Fruit fly (Drosophila melanogaster) whole organism, embryonic: Measurements from ENCODE around the gene CG33640.

ENCODE experiments used
- ATbp ChIP-seq: fragments of 200-800 bp; sonication (Bioruptor generic); optimal IDR thresholded peaks from 2 replicates; lab custom pipeline; 2017; ENCODE audit warnings: missing biosample characterization, mild to moderate bottlenecking, missing genetic modification characterization, missing genetic modification reagents
- Adf1 ChIP-seq: fragments of 200-800 bp; sonication (Bioruptor generic); IDR thresholded peaks from 2 replicates; pipeline ENCODE4 v1.3.6; 2022; ENCODE audit warnings: missing biosample characterization, missing genetic modification characterization
- Bdp1 ChIP-seq: fragments of 200-800 bp; sonication (Bioruptor generic); optimal IDR thresholded peaks from 3 replicates; lab custom pipeline; 2016; ENCODE audit warnings: missing biosample characterization, missing genetic modification characterization
- CG11247 ChIP-seq: fragments of 200-800 bp; sonication (Bioruptor generic); IDR thresholded peaks from 2 replicates; pipeline ENCODE4 v1.3.6; 2022; ENCODE audit warnings: missing biosample characterization, missing genetic modification characterization
- CG12071 ChIP-seq: fragments of 200-800 bp; sonication (Bioruptor generic); optimal IDR thresholded peaks from 3 replicates; lab custom pipeline; 2018; ENCODE audit warnings: missing biosample characterization, mild to moderate bottlenecking, missing genetic modification characterization
- CG15269 ChIP-seq: fragments of 200-800 bp; sonication (Bioruptor generic); optimal IDR thresholded peaks from 2 replicates; lab custom pipeline; 2018; ENCODE audit warnings: missing biosample characterization, mild to moderate bottlenecking, missing genetic modification characterization, moderate library complexity
- CG17612 ChIP-seq: fragments of 200-800 bp; sonication (Bioruptor generic); IDR thresholded peaks from 2 replicates; pipeline ENCODE4 v1.3.6; 2022; ENCODE audit warnings: missing biosample characterization, missing genetic modification characterization
- CG18476 ChIP-seq: fragments of 200-800 bp; sonication (Bioruptor generic); optimal IDR thresholded peaks from 2 replicates; lab custom pipeline; 2016; ENCODE audit warnings: missing biosample characterization, mild to moderate bottlenecking, missing genetic modification characterization
- CG31388 ChIP-seq: fragments of 200-800 bp; sonication (Bioruptor generic); optimal IDR thresholded peaks from 2 replicates; lab custom pipeline; 2016; ENCODE audit warnings: missing biosample characterization, missing genetic modification characterization
- CG32767 ChIP-seq: fragments of 200-800 bp; sonication (Bioruptor generic); IDR thresholded peaks from 2 replicates; pipeline ENCODE4 v1.3.6; 2022; ENCODE audit warnings: missing biosample characterization, missing genetic modification characterization
- CG3995 ChIP-seq: fragments of 200-800 bp; sonication (Bioruptor generic); optimal IDR thresholded peaks from 3 replicates; lab custom pipeline; 2016; ENCODE audit warnings: missing biosample characterization, missing genetic modification characterization
- CG4730 ChIP-seq: fragments of 200-800 bp; sonication (Bioruptor generic); IDR thresholded peaks from 2 replicates; pipeline ENCODE4 v1.3.6; 2022; ENCODE audit warnings: missing biosample characterization, missing genetic modification characterization
- CG6254 ChIP-seq: fragments of 200-800 bp; sonication (Bioruptor generic); optimal IDR thresholded peaks from 3 replicates; lab custom pipeline; 2017; ENCODE audit warnings: mild to moderate bottlenecking, missing biosample characterization, missing genetic modification reagents, missing genetic modification characterization
- CG7357 ChIP-seq: fragments of 200-800 bp; sonication (Bioruptor generic); IDR thresholded peaks from 3 replicates; pipeline ENCODE4 v1.3.6; 2022; ENCODE audit warnings: missing biosample characterization, missing genetic modification characterization
- CG7987 ChIP-seq: fragments of 200-800 bp; sonication (Bioruptor generic); optimal IDR thresholded peaks from 2 replicates; lab custom pipeline; 2018; ENCODE audit warnings: missing biosample characterization, mild to moderate bottlenecking, missing genetic modification characterization, moderate library complexity
- CG9817 ChIP-seq: fragments of 200-800 bp; sonication (Bioruptor generic); optimal IDR thresholded peaks from 2 replicates; lab custom pipeline; 2018; ENCODE audit warnings: missing biosample characterization, mild to moderate bottlenecking, missing genetic modification characterization, moderate library complexity
- Camta ChIP-seq: fragments of 200-800 bp; sonication (Bioruptor generic); optimal IDR thresholded peaks from 2 replicates; lab custom pipeline; 2016; ENCODE audit warnings: missing biosample characterization, missing genetic modification characterization
- Dip2 ChIP-seq: fragments of 200-800 bp; sonication (Bioruptor generic); IDR thresholded peaks from 2 replicates; pipeline ENCODE4 v1.3.6; 2022; ENCODE audit warnings: missing biosample characterization, missing genetic modification characterization
- Fer1 ChIP-seq: fragments of 200-800 bp; sonication (Bioruptor generic); optimal IDR thresholded peaks from 2 replicates; lab custom pipeline; 2017; ENCODE audit warnings: missing biosample characterization, mild to moderate bottlenecking, missing genetic modification characterization
- Gug ChIP-seq: fragments of 200-800 bp; sonication (Bioruptor generic); IDR thresholded peaks from 4 replicates; pipeline ENCODE4 v1.3.6; 2022; ENCODE audit warnings: missing biosample characterization, missing genetic modification characterization
- HLH54F ChIP-seq: fragments of 200-800 bp; sonication (Bioruptor generic); optimal IDR thresholded peaks from 3 replicates; lab custom pipeline; 2016; ENCODE audit warnings: missing biosample characterization, missing genetic modification characterization
- Max ChIP-seq: fragments of 200-800 bp; sonication (Bioruptor generic); optimal IDR thresholded peaks from 2 replicates; lab custom pipeline; 2016; ENCODE audit warnings: missing biosample characterization, mild to moderate bottlenecking, missing genetic modification characterization
- Myb ChIP-seq: fragments of 200-800 bp; sonication (Bioruptor generic); optimal IDR thresholded peaks from 2 replicates; lab custom pipeline; 2016; ENCODE audit warnings: missing biosample characterization, missing genetic modification characterization
- Nf-YB ChIP-seq: fragments of 200-800 bp; sonication (Bioruptor generic); optimal IDR thresholded peaks from 3 replicates; lab custom pipeline; 2019; ENCODE audit warnings: missing biosample characterization, mild to moderate bottlenecking, missing genetic modification characterization, moderate library complexity
- NfI ChIP-seq: fragments of 200-800 bp; sonication (Bioruptor generic); optimal IDR thresholded peaks from 3 replicates; lab custom pipeline; 2018; ENCODE audit warnings: missing biosample characterization, mild to moderate bottlenecking, missing genetic modification characterization, moderate library complexity
- Ssrp ChIP-seq: fragments of 200-800 bp; sonication (Bioruptor generic); optimal IDR thresholded peaks from 2 replicates; lab custom pipeline; 2018; ENCODE audit warnings: missing biosample characterization, mild to moderate bottlenecking, missing genetic modification characterization, moderate library complexity
- TFAM ChIP-seq: fragments of 200-800 bp; sonication (Bioruptor generic); optimal IDR thresholded peaks from 2 replicates; lab custom pipeline; 2017; ENCODE audit warnings: missing biosample characterization, missing genetic modification characterization, inconsistent platforms
- Usf ChIP-seq: fragments of 200-800 bp; sonication (Bioruptor generic); optimal IDR thresholded peaks from 2 replicates; lab custom pipeline; 2017; ENCODE audit warnings: missing genotype, missing biosample characterization, missing genetic modification characterization
- amos ChIP-seq: fragments of 200-800 bp; sonication (Bioruptor generic); IDR thresholded peaks from 2 replicates; pipeline ENCODE4 v1.3.6; 2022; ENCODE audit warnings: missing biosample characterization, missing genetic modification characterization; ENCODE audit not compliant: partially characterized antibody
- ash1 ChIP-seq: fragments of 200-800 bp; sonication (Bioruptor generic); optimal IDR thresholded peaks from 2 replicates; lab custom pipeline; 2018; ENCODE audit warnings: missing biosample characterization, mild to moderate bottlenecking, missing genetic modification characterization
- bab2 ChIP-seq: fragments of 200-800 bp; sonication (Bioruptor generic); optimal IDR thresholded peaks from 2 replicates; lab custom pipeline; 2016; ENCODE audit warnings: missing biosample characterization, missing genetic modification characterization
- br ChIP-seq: fragments of >200 bp; optimal IDR thresholded peaks from 2 replicates; lab custom pipeline; 2017
- caup ChIP-seq: fragments of 200-800 bp; sonication (Bioruptor generic); optimal IDR thresholded peaks from 3 replicates; lab custom pipeline; 2017; ENCODE audit warnings: missing biosample characterization, mild to moderate bottlenecking, missing genetic modification characterization, moderate library complexity; ENCODE audit not compliant: severe bottlenecking
- crol ChIP-seq: fragments of 200-800 bp; sonication (Bioruptor generic); IDR thresholded peaks from 2 replicates; pipeline ENCODE4 v1.3.6; 2022; ENCODE audit warnings: missing biosample characterization, missing genetic modification characterization
- dpn ChIP-seq, 2 experiments: fragments of 200-800 bp; sonication (Bioruptor generic); optimal IDR thresholded peaks; 3 replicates each; lab custom pipeline; 2016; ENCODE audit warnings: missing biosample characterization in 2 of 2, missing genetic modification characterization in 2 of 2
- ems ChIP-seq: fragments of 200-800 bp; sonication (Bioruptor generic); optimal IDR thresholded peaks from 3 replicates; lab custom pipeline; 2016; ENCODE audit warnings: missing biosample characterization, missing genetic modification characterization
- ewg ChIP-seq: fragments of 200-800 bp; sonication (Bioruptor generic); optimal IDR thresholded peaks from 3 replicates; lab custom pipeline; 2017; ENCODE audit warnings: mild to moderate bottlenecking, missing biosample characterization, missing genetic modification reagents, missing genetic modification characterization
- grau ChIP-seq: fragments of 200-800 bp; optimal IDR thresholded peaks from 3 replicates; lab custom pipeline; 2019; ENCODE audit warnings: missing biosample characterization, mild to moderate bottlenecking, missing genetic modification characterization, moderate library complexity
- lola ChIP-seq, 3 experiments: fragments of >200 bp in 2 of 3; fragments of 200-800 bp in 1 of 3; sonication (Bioruptor generic) in 1 of 3; optimal IDR thresholded peaks; 2 replicates each; lab custom pipeline; 2017 to 2019; ENCODE audit warnings: missing biosample characterization in 3 of 3, missing genetic modification characterization in 3 of 3, mild to moderate bottlenecking in 1 of 3, moderate library complexity in 1 of 3
- mam ChIP-seq: fragments of 200-800 bp; sonication (Bioruptor generic); optimal IDR thresholded peaks from 3 replicates; lab custom pipeline; 2016; ENCODE audit warnings: missing biosample characterization, missing genetic modification characterization
- mld ChIP-seq: fragments of 200-800 bp; sonication (Bioruptor generic); IDR thresholded peaks from 3 replicates; pipeline ENCODE4 v1.3.6; 2022; ENCODE audit warnings: missing biosample characterization, missing genetic modification characterization; ENCODE audit not compliant: partially characterized antibody
- nerfin-2 ChIP-seq: fragments of 200-800 bp; sonication (Bioruptor generic); IDR thresholded peaks from 2 replicates; pipeline ENCODE4 v1.3.6; 2022; ENCODE audit warnings: missing biosample characterization, missing genetic modification characterization; ENCODE audit not compliant: partially characterized antibody
- phol ChIP-seq: fragments of 200-800 bp; sonication (Bioruptor generic); optimal IDR thresholded peaks from 3 replicates; lab custom pipeline; 2018; ENCODE audit warnings: missing biosample characterization, mild to moderate bottlenecking, missing genetic modification characterization, moderate library complexity
- ssp ChIP-seq: fragments of 200-800 bp; sonication (Bioruptor generic); IDR thresholded peaks from 2 replicates; pipeline ENCODE4 v1.3.6; 2022; ENCODE audit warnings: missing biosample characterization, missing genetic modification characterization
- stc ChIP-seq: fragments of 200-800 bp; sonication (Bioruptor generic); IDR thresholded peaks from 2 replicates; pipeline ENCODE4 v1.3.6; 2022; ENCODE audit warnings: missing biosample characterization, missing genetic modification characterization
- stwl ChIP-seq: fragments of 200-800 bp; sonication (Bioruptor generic); optimal IDR thresholded peaks from 3 replicates; lab custom pipeline; 2018; ENCODE audit warnings: missing biosample characterization, mild to moderate bottlenecking, missing genetic modification characterization, moderate library complexity
- tna ChIP-seq: fragments of 200-800 bp; sonication (Bioruptor generic); IDR thresholded peaks from 2 replicates; pipeline ENCODE4 v1.3.6; 2022; ENCODE audit warnings: missing biosample characterization, missing genetic modification characterization; ENCODE audit not compliant: partially characterized antibody
- usp ChIP-seq: fragments of >200 bp; optimal IDR thresholded peaks from 2 replicates; lab custom pipeline; 2017; ENCODE audit warnings: missing biosample characterization, missing genetic modification characterization
- vnd ChIP-seq: fragments of 200-800 bp; sonication (Bioruptor generic); IDR thresholded peaks from 3 replicates; pipeline ENCODE4 v1.3.6; 2022; ENCODE audit warnings: missing biosample characterization, missing genetic modification characterization; ENCODE audit not compliant: partially characterized antibody

CG33640 gene

dm6 chr2L:13514945-13515687, 12.5 kb upstream of the CG33640 start (continued):
- TF ChIP-seq tna (GFP tag; lab: Robert Waterston, UW) (no peak), br (lab: Kevin White, UChicago) (no peak), CG11247 (peak; percentile 19; the same call in 1 of the 2 replicates), mld (no peak), CG17612 (GFP tag; lab: Robert Waterston, UW) (peak; percentile 71), CG32767 (GFP tag; lab: Robert Waterston, UW) (peak; percentile 72; the same call in 1 of the 2 replicates), Camta (GFP tag; lab: Kevin White, UChicago) (peak; percentile 84), ssp (GFP tag; lab: Robert Waterston, UW) (no peak), CG4730 (GFP tag; lab: Robert Waterston, UW) (peak; percentile 85), Fer1 (GFP tag; lab: Kevin White, UChicago) (peak; percentile 62), nerfin-2 (no peak), ash1 (GFP tag; lab: Kevin White, UChicago) (no peak), grau (peak; percentile 38), Gug (GFP tag; lab: Robert Waterston, UW) (peak; percentile 69), CG9817 (peak; percentile 25), CG7357 (GFP tag; lab: Robert Waterston, UW) (peak; percentile 71), vnd (GFP tag; lab: Robert Waterston, UW) (no peak), CG18476 (GFP tag; lab: Kevin White, UChicago) (peak; percentile 76), ems (peak; percentile 82), crol (no peak), CG31388 (peak; percentile 71), stc (GFP tag; lab: Robert Waterston, UW) (peak; percentile 81), dpn (GFP tag; optimal IDR thresholded peaks at IDR 0.05; lab: Kevin White, UChicago) (peak; percentile 60 to 86), CG7987 (GFP tag; lab: Kevin White, UChicago) (peak; percentile 69), TFAM (no peak), Ssrp (tag; lab: Kevin White, UChicago) (peak; percentile 55), HLH54F (peak; percentile 43), CG6254 (GFP tag; lab: Kevin White, UChicago) (peak; percentile 73), ATbp (GFP tag; lab: Kevin White, UChicago) (peak; percentile 0), Max (GFP tag; lab: Kevin White, UChicago) (peak; percentile 60), CG15269 (tag; lab: Kevin White, UChicago) (peak; percentile 73), stwl (tag; lab: Kevin White, UChicago) (peak; percentile 4), Dip2 (no peak), CG3995 (GFP tag; lab: Kevin White, UChicago) (peak; percentile 29), bab2 (GFP tag; lab: Kevin White, UChicago) (peak; percentile 71), caup (peak; percentile 50), usp (GFP tag; lab: Kevin White, UChicago) (no peak), Myb (GFP tag; lab: Kevin White, UChicago) (peak; percentile 55), Usf (GFP tag; lab: Kevin White, UChicago) (no peak), mam (peak; percentile 80), CG12071 (GFP tag; lab: Kevin White, UChicago) (peak; percentile 80), NfI (GFP tag; lab: Kevin White, UChicago) (peak; percentile 35), amos (no peak), ewg (GFP tag; lab: Kevin White, UChicago) (peak; percentile 19), phol (tag; lab: Kevin White, UChicago) (peak; percentile 85), Adf1 (GFP tag; lab: Robert Waterston, UW) (no peak), lola (GFP tag; optimal IDR thresholded peaks at IDR 0.05; lab: Kevin White, UChicago) (no peak), Nf-YB (GFP tag; lab: Kevin White, UChicago) (no peak), Bdp1 (GFP tag; lab: Kevin White, UChicago) (no peak)
